Fruit fly (Drosophila melanogaster): ENCODE measurements around the gene Pdss2.
A peak's percentile ranks its signal among the peaks of the same experiment; 100 is the strongest.

Gene Pdss2

DNA sequence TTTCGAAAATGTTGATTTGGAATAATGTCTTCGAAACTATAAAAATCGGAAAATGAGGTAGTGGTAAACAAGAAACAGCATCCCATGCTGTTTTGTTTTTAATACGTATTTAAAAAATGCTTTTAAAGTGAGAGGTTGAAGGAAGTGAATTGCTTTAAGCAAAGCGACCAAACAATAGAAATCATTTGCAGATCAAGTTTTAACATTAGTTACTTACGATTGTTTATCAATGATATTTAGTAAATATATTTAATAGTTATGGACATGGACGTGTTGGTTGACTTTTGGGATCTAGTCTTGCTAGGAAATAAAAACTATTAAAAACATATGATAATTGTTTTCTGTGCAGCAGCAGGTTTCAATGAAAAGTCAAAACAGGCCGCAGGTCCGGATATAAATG, 28.6 kb downstream of the Pdss2 start (continued):
- no peak for TF ChIP-seq CG8359 (GFP tag; optimal IDR thresholded peaks at IDR 0.05; ENCODE audit: borderline replicate concordance)
- no peak for TF ChIP-seq CG18599 (GFP tag; optimal IDR thresholded peaks at IDR 0.05)
- peak in 1 of 2 experiments; percentile 53 for TF ChIP-seq Hr51 (GFP tag; optimal IDR thresholded peaks at IDR 0.05)
- TF ChIP-seq gem (tag; optimal IDR thresholded peaks at IDR 0.05): peak; percentile 59
- peak; percentile 16 for TF ChIP-seq CG10209 (GFP tag; optimal IDR thresholded peaks at IDR 0.05)
- TF ChIP-seq Rx (GFP tag; IDR thresholded peaks at IDR 0.05): no peak
- TF ChIP-seq CG1647 (GFP tag; optimal IDR thresholded peaks at IDR 0.05): no peak
- TF ChIP-seq Xbp1 (GFP tag; optimal IDR thresholded peaks at IDR 0.05): peak; percentile 3
- peak; percentile 48 for TF ChIP-seq CG30403 (GFP tag; optimal IDR thresholded peaks at IDR 0.05)
- TF ChIP-seq CG8924 (tag; optimal IDR thresholded peaks at IDR 0.05): peak; percentile 45
- peak; percentile 28 for TF ChIP-seq ewg (GFP tag; optimal IDR thresholded peaks at IDR 0.05)
- no peak for TF ChIP-seq CG15073 (GFP tag; optimal IDR thresholded peaks at IDR 0.05)
- TF ChIP-seq grau (tag; optimal IDR thresholded peaks at IDR 0.05): peak; percentile 32
- no peak for TF ChIP-seq CG4617 (GFP tag; optimal IDR thresholded peaks at IDR 0.05; ENCODE audit: borderline replicate concordance)
- peak; percentile 8 for TF ChIP-seq Jarid2 (GFP tag; optimal IDR thresholded peaks at IDR 0.05)
- TF ChIP-seq Side (GFP tag; optimal IDR thresholded peaks at IDR 0.05): no peak
- no peak for TF ChIP-seq H15 (GFP tag; IDR thresholded peaks at IDR 0.05)
- no peak for TF ChIP-seq CG12942 (GFP tag; optimal IDR thresholded peaks at IDR 0.05)
- TF ChIP-seq stc (GFP tag; IDR thresholded peaks at IDR 0.05): no peak
- no peak for TF ChIP-seq D19A (tag; optimal IDR thresholded peaks at IDR 0.05)
- no peak for TF ChIP-seq B-H1 (GFP tag; IDR thresholded peaks at IDR 0.05)
- no peak for TF ChIP-seq Mrtf (GFP tag; IDR thresholded peaks at IDR 0.05)
- no peak for TF ChIP-seq vnd (GFP tag; IDR thresholded peaks at IDR 0.05; ENCODE audit: partially characterized antibody)
- TF ChIP-seq Hmx (GFP tag; optimal IDR thresholded peaks at IDR 0.05): no peak
- TF ChIP-seq BtbVII (GFP tag; optimal IDR thresholded peaks at IDR 0.05): peak; percentile 37
- TF ChIP-seq CG4404 (GFP tag; IDR thresholded peaks at IDR 0.05): no peak
- TF ChIP-seq CG9437 (GFP tag; optimal IDR thresholded peaks at IDR 0.05): peak; percentile 6
- no peak for TF ChIP-seq CG14710 (tag; optimal IDR thresholded peaks at IDR 0.05)
- peak; percentile 6 for TF ChIP-seq CG12391 (tag; optimal IDR thresholded peaks at IDR 0.05)
- no peak for TF ChIP-seq CG10366 (GFP tag; IDR thresholded peaks at IDR 0.05)
- TF ChIP-seq CG12071 (GFP tag; optimal IDR thresholded peaks at IDR 0.05): no peak
- TF ChIP-seq CG17186 (GFP tag; optimal IDR thresholded peaks at IDR 0.05): no peak
- TF ChIP-seq MBD-R2 (GFP tag; IDR thresholded peaks at IDR 0.05): no peak
- TF ChIP-seq mam (GFP tag; optimal IDR thresholded peaks at IDR 0.05): no peak
- TF ChIP-seq Pdp1 (GFP tag; optimal IDR thresholded peaks at IDR 0.05): no peak
- peak; percentile 55; the same call in 1 of the 3 replicates for TF ChIP-seq CG17361 (GFP tag; IDR thresholded peaks at IDR 0.05)
- TF ChIP-seq CG8281 (tag; optimal IDR thresholded peaks at IDR 0.05): no peak
- no peak for TF ChIP-seq z (GFP tag; IDR thresholded peaks at IDR 0.05)
- TF ChIP-seq NFAT (GFP tag; IDR thresholded peaks at IDR 0.05): no peak
- TF ChIP-seq dm (GFP tag; optimal IDR thresholded peaks at IDR 0.05): no peak
- TF ChIP-seq tx (GFP tag; optimal IDR thresholded peaks at IDR 0.05): no peak
- TF ChIP-seq Max (GFP tag; optimal IDR thresholded peaks at IDR 0.05): peak; percentile 10
- TF ChIP-seq CG10979 (tag; optimal IDR thresholded peaks at IDR 0.05): peak; percentile 13
- no peak for TF ChIP-seq pros (GFP tag; optimal IDR thresholded peaks at IDR 0.05)
- peak; percentile 69 for TF ChIP-seq CG11504 (tag; optimal IDR thresholded peaks at IDR 0.05)
- peak; percentile 26 for TF ChIP-seq CG12104 (GFP tag; optimal IDR thresholded peaks at IDR 0.05)
- no peak for TF ChIP-seq bowl (GFP tag; IDR thresholded peaks at IDR 0.05)
- no peak for TF ChIP-seq CG18764 (GFP tag; optimal IDR thresholded peaks at IDR 0.05)
- peak; percentile 42 for TF ChIP-seq CG7556 (GFP tag; optimal IDR thresholded peaks at IDR 0.05)
- TF ChIP-seq Camta (GFP tag; optimal IDR thresholded peaks at IDR 0.05): no peak
- no peak for TF ChIP-seq CG13894 (tag; optimal IDR thresholded peaks at IDR 0.05)
